Fruit fly (Drosophila melanogaster) whole organism, embryonic: Measurements from ENCODE around the gene Tusp.

Experiments used
- CG11085 ChIP-seq: fragments of 200-800 bp; sonication (Bioruptor generic); IDR thresholded peaks from 2 replicates; pipeline ENCODE4 v1.3.6; 2022; ENCODE audit warnings: missing biosample characterization, missing genetic modification characterization
- CG11247 ChIP-seq: fragments of 200-800 bp; sonication (Bioruptor generic); IDR thresholded peaks from 2 replicates; pipeline ENCODE4 v1.3.6; 2022; ENCODE audit warnings: missing biosample characterization, missing genetic modification characterization
- CG12659 ChIP-seq: fragments of 200-800 bp; sonication (Bioruptor generic); optimal IDR thresholded peaks from 3 replicates; lab custom pipeline; 2017; ENCODE audit warnings: mild to moderate bottlenecking, missing biosample characterization, missing genetic modification reagents, missing genetic modification characterization
- CG15011 ChIP-seq: fragments of 200-800 bp; sonication (Bioruptor generic); optimal IDR thresholded peaks from 3 replicates; lab custom pipeline; 2018; ENCODE audit warnings: missing biosample characterization, mild to moderate bottlenecking, missing genetic modification characterization
- CG17612 ChIP-seq: fragments of 200-800 bp; sonication (Bioruptor generic); IDR thresholded peaks from 2 replicates; pipeline ENCODE4 v1.3.6; 2022; ENCODE audit warnings: missing biosample characterization, missing genetic modification characterization
- CG1792 ChIP-seq: fragments of 200-800 bp; sonication (Bioruptor generic); optimal IDR thresholded peaks from 2 replicates; lab custom pipeline; 2016; ENCODE audit warnings: missing biosample characterization, missing genetic modification characterization
- CG18262 ChIP-seq: fragments of 200-800 bp; optimal IDR thresholded peaks from 3 replicates; lab custom pipeline; 2019; ENCODE audit warnings: missing biosample characterization, mild to moderate bottlenecking, missing genetic modification characterization, moderate library complexity
- CG2116 ChIP-seq: fragments of 200-800 bp; sonication (Bioruptor generic); optimal IDR thresholded peaks from 3 replicates; lab custom pipeline; 2018; ENCODE audit warnings: missing biosample characterization, mild to moderate bottlenecking, missing genetic modification characterization
- CG2199 ChIP-seq: fragments of 200-800 bp; sonication (Bioruptor generic); IDR thresholded peaks from 3 replicates; pipeline ENCODE4 v1.3.6; 2022; ENCODE audit warnings: missing biosample characterization, missing genetic modification characterization
- CG3065 ChIP-seq: fragments of 200-800 bp; sonication (Bioruptor generic); optimal IDR thresholded peaks from 2 replicates; lab custom pipeline; 2016; ENCODE audit warnings: missing biosample characterization, missing genetic modification characterization
- CG31365 ChIP-seq: fragments of 200-800 bp; sonication (Bioruptor generic); optimal IDR thresholded peaks from 2 replicates; lab custom pipeline; 2018; ENCODE audit warnings: missing biosample characterization, mild to moderate bottlenecking, missing genetic modification characterization
- CG34422 ChIP-seq: fragments of 200-800 bp; sonication (Bioruptor generic); IDR thresholded peaks from 3 replicates; pipeline ENCODE4 v1.3.6; 2022; ENCODE audit warnings: missing biosample characterization, missing genetic modification characterization
- CG6175 ChIP-seq: fragments of 200-800 bp; sonication (Bioruptor generic); IDR thresholded peaks from 3 replicates; pipeline ENCODE4 v1.3.6; 2022; ENCODE audit warnings: missing biosample characterization, missing genetic modification characterization
- CG6854 ChIP-seq: fragments of 200-800 bp; sonication (Bioruptor generic); optimal IDR thresholded peaks from 3 replicates; lab custom pipeline; 2017; ENCODE audit warnings: missing biosample characterization, mild to moderate bottlenecking, missing genetic modification characterization
- CG8290 ChIP-seq, 3 experiments: fragments of 200-800 bp; sonication (Bioruptor generic); optimal IDR thresholded peaks; 2 replicates each; lab custom pipeline; 2016 to 2019; ENCODE audit warnings: missing biosample characterization in 3 of 3, missing genetic modification characterization in 3 of 3, mild to moderate bottlenecking in 2 of 3, moderate library complexity in 1 of 3
- CG8478 ChIP-seq: fragments of >200 bp; optimal IDR thresholded peaks from 2 replicates; lab custom pipeline; 2018
- CG9932 ChIP-seq: fragments of 200-800 bp; sonication (Bioruptor generic); IDR thresholded peaks from 2 replicates; pipeline ENCODE4 v1.3.6; 2022; ENCODE audit warnings: missing biosample characterization, missing genetic modification characterization
- CTCF ChIP-seq: fragments of 200-800 bp; sonication (Bioruptor generic); optimal IDR thresholded peaks from 2 replicates; lab custom pipeline; 2017; ENCODE audit warnings: missing biosample characterization, mild to moderate bottlenecking, missing genetic modification characterization, moderate library complexity
- Dbx ChIP-seq: fragments of 200-800 bp; sonication (Bioruptor generic); IDR thresholded peaks from 3 replicates; pipeline ENCODE4 v1.3.6; 2022; ENCODE audit warnings: missing biosample characterization, missing genetic modification characterization
- Dek ChIP-seq: fragments of 200-800 bp; sonication (Bioruptor generic); optimal IDR thresholded peaks from 3 replicates; lab custom pipeline; 2019; ENCODE audit warnings: missing biosample characterization, mild to moderate bottlenecking, missing genetic modification characterization, moderate library complexity
- Dfd ChIP-seq, 2 experiments: fragments of >200 bp; optimal IDR thresholded peaks; 2 replicates each; lab custom pipeline; 2017; ENCODE audit warnings: missing biosample characterization in 2 of 2, missing genetic modification characterization in 2 of 2
- Dp ChIP-seq: fragments of 200-800 bp; sonication (Bioruptor generic); optimal IDR thresholded peaks from 2 replicates; lab custom pipeline; 2018; ENCODE audit warnings: missing biosample characterization, mild to moderate bottlenecking, missing genetic modification characterization, moderate library complexity
- Ets65A ChIP-seq: fragments of 200-800 bp; sonication (Bioruptor generic); peaks from one replicate; lab custom pipeline; 2016; ENCODE audit warnings: missing biosample characterization, missing genetic modification characterization
- H2.0 ChIP-seq: fragments of 200-800 bp; sonication (Bioruptor generic); IDR thresholded peaks from 2 replicates; pipeline ENCODE4 v1.3.6; 2022; ENCODE audit warnings: missing biosample characterization, missing genetic modification characterization
- Hr39 ChIP-seq: fragments of >200 bp; optimal IDR thresholded peaks from 2 replicates; lab custom pipeline; 2017
- Jarid2 ChIP-seq: fragments of 200-800 bp; sonication (Bioruptor generic); optimal IDR thresholded peaks from 3 replicates; lab custom pipeline; 2017; ENCODE audit warnings: mild to moderate bottlenecking, missing biosample characterization, missing genetic modification reagents, missing genetic modification characterization
- Lhr ChIP-seq: fragments of 200-800 bp; sonication (Bioruptor generic); optimal IDR thresholded peaks from 3 replicates; lab custom pipeline; 2017; ENCODE audit warnings: mild to moderate bottlenecking, missing biosample characterization, missing genetic modification reagents, missing genetic modification characterization
- MESR4 ChIP-seq: fragments of 200-800 bp; sonication (Bioruptor generic); optimal IDR thresholded peaks from 2 replicates; lab custom pipeline; 2018; ENCODE audit warnings: missing biosample characterization, mild to moderate bottlenecking, missing genetic modification characterization, moderate library complexity
- Myb ChIP-seq: fragments of 200-800 bp; sonication (Bioruptor generic); optimal IDR thresholded peaks from 2 replicates; lab custom pipeline; 2016; ENCODE audit warnings: missing biosample characterization, missing genetic modification characterization
- Opbp ChIP-seq: fragments of 200-800 bp; sonication (Bioruptor generic); IDR thresholded peaks from 3 replicates; pipeline ENCODE4 v1.3.6; 2022; ENCODE audit warnings: missing biosample characterization, missing genetic modification characterization; ENCODE audit not compliant: partially characterized antibody
- Side ChIP-seq: fragments of 200-800 bp; sonication (Bioruptor generic); optimal IDR thresholded peaks from 2 replicates; lab custom pipeline; 2016; ENCODE audit warnings: missing biosample characterization, missing genetic modification characterization
- cg ChIP-seq: fragments of 200-800 bp; sonication (Bioruptor generic); optimal IDR thresholded peaks from 3 replicates; lab custom pipeline; 2019; ENCODE audit warnings: missing biosample characterization, mild to moderate bottlenecking, missing genetic modification characterization, moderate library complexity
- crol ChIP-seq: fragments of 200-800 bp; sonication (Bioruptor generic); IDR thresholded peaks from 2 replicates; pipeline ENCODE4 v1.3.6; 2022; ENCODE audit warnings: missing biosample characterization, missing genetic modification characterization
- cwo ChIP-seq: fragments of 200-800 bp; sonication (Bioruptor generic); optimal IDR thresholded peaks from 3 replicates; lab custom pipeline; 2017; ENCODE audit warnings: missing biosample characterization, missing genetic modification characterization, mild to moderate bottlenecking, moderate library complexity, missing genetic modification reagents
- emc ChIP-seq: fragments of 200-800 bp; sonication (Bioruptor generic); optimal IDR thresholded peaks from 2 replicates; lab custom pipeline; 2016; ENCODE audit warnings: missing biosample characterization, missing genetic modification characterization
- grau ChIP-seq: fragments of 200-800 bp; optimal IDR thresholded peaks from 3 replicates; lab custom pipeline; 2019; ENCODE audit warnings: missing biosample characterization, mild to moderate bottlenecking, missing genetic modification characterization, moderate library complexity
- hb ChIP-seq: fragments of 200-800 bp; sonication (Bioruptor generic); IDR thresholded peaks from 3 replicates; pipeline ENCODE4 v1.3.6; 2022; ENCODE audit warnings: missing biosample characterization, missing genetic modification characterization; ENCODE audit not compliant: partially characterized antibody
- jing ChIP-seq: fragments of 200-800 bp; sonication (Bioruptor generic); optimal IDR thresholded peaks from 2 replicates; lab custom pipeline; 2018; ENCODE audit warnings: missing biosample characterization, mild to moderate bottlenecking, missing genetic modification characterization
- jumu ChIP-seq: fragments of 200-800 bp; sonication (Bioruptor generic); optimal IDR thresholded peaks from 3 replicates; lab custom pipeline; 2016; ENCODE audit warnings: missing biosample characterization, missing genetic modification characterization
- kah ChIP-seq: fragments of 200-800 bp; sonication (Bioruptor generic); optimal IDR thresholded peaks from 2 replicates; lab custom pipeline; 2018; ENCODE audit warnings: missing biosample characterization, mild to moderate bottlenecking, missing genetic modification characterization
- knrl ChIP-seq: fragments of 200-800 bp; sonication (Bioruptor generic); IDR thresholded peaks from 3 replicates; pipeline ENCODE4 v1.3.6; 2022; ENCODE audit warnings: missing biosample characterization, missing genetic modification characterization; ENCODE audit not compliant: partially characterized antibody
- pita ChIP-seq: fragments of 200-800 bp; sonication (Bioruptor generic); optimal IDR thresholded peaks from 2 replicates; lab custom pipeline; 2017; ENCODE audit warnings: missing biosample characterization, mild to moderate bottlenecking, missing genetic modification characterization
- sens-2 ChIP-seq: fragments of 200-800 bp; sonication (Bioruptor generic); IDR thresholded peaks from 2 replicates; pipeline ENCODE4 v1.3.6; 2022; ENCODE audit warnings: missing biosample characterization, missing genetic modification characterization
- stwl ChIP-seq: fragments of 200-800 bp; sonication (Bioruptor generic); optimal IDR thresholded peaks from 3 replicates; lab custom pipeline; 2018; ENCODE audit warnings: missing biosample characterization, mild to moderate bottlenecking, missing genetic modification characterization, moderate library complexity

The Tusp gene

DNA sequence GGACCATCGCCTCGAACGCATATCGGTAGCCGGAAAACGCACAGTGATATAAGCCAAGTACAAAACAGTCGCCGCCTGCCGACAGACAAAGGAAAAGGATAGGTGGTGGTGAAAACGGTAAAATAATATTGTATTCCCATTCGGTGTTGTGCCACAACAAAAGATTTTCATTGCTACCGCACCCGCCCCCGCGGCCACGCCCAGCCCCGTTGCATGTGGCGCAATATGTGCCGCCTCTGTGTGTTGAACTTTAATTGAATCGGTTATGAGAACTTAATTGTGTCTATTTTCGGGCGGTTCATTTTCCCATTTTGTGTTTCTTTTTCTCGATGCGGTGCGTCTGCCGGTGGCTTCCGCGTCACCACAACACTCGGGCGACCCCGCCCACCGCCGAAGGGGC, 29.0 kb downstream of the Tusp start:
- TF ChIP-seq crol (GFP tag; lab: Robert Waterston, UW) (peak; percentile 71), MESR4 (GFP tag; lab: Kevin White, UChicago) (peak; percentile 9), CG6175 (0 out of 3 replicates have a peak, but pooled peaks have one; percentile 11), CG18262 (tag; lab: Kevin White, UChicago) (no peak), CG3065 (peak; percentile 39), sens-2 (GFP tag; lab: Robert Waterston, UW) (no peak), CG34422 (GFP tag; lab: Robert Waterston, UW) (peak; percentile 11; the same call in 1 of the 3 replicates), CG9932 (GFP tag; lab: Robert Waterston, UW) (no peak), cg (GFP tag; lab: Kevin White, UChicago) (peak; percentile 28)

DNA sequence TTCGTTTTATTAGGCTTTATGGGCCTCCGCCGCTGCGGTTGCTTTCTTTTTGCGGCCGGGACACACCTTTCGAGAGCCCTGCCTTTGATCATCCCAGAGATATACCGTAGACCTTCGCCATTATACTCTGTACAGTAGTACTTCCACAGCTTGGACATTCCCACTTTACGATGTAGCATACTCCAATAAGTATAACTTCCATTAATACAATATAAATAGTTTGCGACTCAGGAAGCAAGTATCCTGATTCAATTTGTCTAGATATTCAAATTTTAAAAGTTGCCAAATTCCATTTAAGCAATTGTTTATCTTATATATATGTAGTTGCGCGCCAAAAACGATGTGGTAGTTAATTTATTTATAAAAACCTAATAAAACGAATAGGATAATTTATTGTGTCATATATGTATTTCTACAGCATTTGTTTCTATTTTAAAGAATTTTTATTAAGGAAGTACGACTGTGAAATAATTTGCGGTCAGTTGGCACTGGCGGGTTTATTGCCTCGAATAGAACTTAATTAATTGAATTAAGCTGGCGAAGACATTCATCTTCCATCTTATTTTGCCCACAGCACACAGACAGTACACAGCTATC, 29.7 kb downstream of the Tusp start:
- TF ChIP-seq CG11247 (GFP tag; lab: Robert Waterston, UW), result no peak
- TF ChIP-seq jumu (GFP tag; lab: Kevin White, UChicago), result no peak
- TF ChIP-seq Side, result no peak
- TF ChIP-seq H2.0 (GFP tag; lab: Robert Waterston, UW), result 0 out of 2 replicates have a peak, but pooled peaks have one; percentile 3
- peak; percentile 51 for TF ChIP-seq grau
- TF ChIP-seq CG2116, result no peak

DNA sequence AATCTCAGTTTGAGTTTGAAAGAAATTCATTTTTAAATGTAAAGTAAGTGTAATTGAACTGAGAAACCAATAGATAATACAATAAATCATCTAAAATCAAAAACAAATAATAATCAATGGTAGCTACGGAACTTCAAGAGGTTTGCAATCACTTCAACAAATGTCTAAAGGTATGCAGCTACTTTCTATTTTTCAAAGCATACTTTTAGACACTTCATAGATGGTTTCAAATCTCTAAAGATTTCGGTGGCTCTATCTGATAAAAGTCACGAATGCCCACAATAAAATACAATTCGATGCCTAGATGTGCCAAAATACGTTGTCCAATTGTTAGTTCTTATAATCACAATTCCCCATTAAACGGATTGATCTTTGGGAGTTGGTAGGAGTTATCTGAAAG, 35.4 kb downstream of the Tusp start:
- TF ChIP-seq CG8290 (GFP tag; optimal IDR thresholded peaks at IDR 0.05; lab: Kevin White, UChicago), result peak; percentile 76
- peak in 1 of 2 experiments; percentile 87 for TF ChIP-seq CG8290 (tag; optimal IDR thresholded peaks at IDR 0.05; lab: Kevin White, UChicago)
- TF ChIP-seq emc (GFP tag; lab: Kevin White, UChicago), result no peak
- no peak for TF ChIP-seq CG18262 (tag; lab: Kevin White, UChicago)
- no peak for TF ChIP-seq hb (GFP tag; lab: Robert Waterston, UW)
- peak; percentile 89 for TF ChIP-seq CG17612 (GFP tag; lab: Robert Waterston, UW)
- peak; percentile 19 for TF ChIP-seq Ets65A (GFP tag; lab: Kevin White, UChicago)
- no peak for TF ChIP-seq CG15011 (GFP tag; lab: Kevin White, UChicago)

DNA sequence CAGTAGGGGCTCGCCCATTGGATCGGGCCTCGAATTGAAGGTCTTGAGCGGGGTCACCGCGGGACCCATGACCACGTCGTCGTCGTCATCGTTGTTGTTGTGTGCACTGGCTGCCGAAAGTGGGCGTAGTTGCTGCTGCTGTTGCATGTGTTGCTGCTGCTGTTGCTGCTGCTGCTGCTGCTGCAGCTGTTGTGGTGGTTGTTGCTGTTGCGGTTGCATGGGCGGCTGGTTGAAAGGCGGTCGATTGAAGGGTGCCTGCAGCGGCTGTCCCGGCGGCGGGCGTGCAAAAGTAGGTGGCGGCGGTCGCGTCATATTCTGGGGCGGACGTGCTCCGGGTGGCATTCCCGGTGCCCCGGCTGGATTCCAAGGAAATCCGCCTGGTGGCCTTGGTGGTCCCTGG, 40.1 kb downstream of the Tusp start:
- TF ChIP-seq cwo (GFP tag; lab: Kevin White, UChicago) (no peak), knrl (GFP tag; lab: Robert Waterston, UW) (no peak), Hr39 (lab: Kevin White, UChicago) (peak; percentile 15), Dfd (GFP tag; optimal IDR thresholded peaks at IDR 0.05; lab: Kevin White, UChicago) (peak in 1 of 2 experiments; percentile 80), CG1792 (GFP tag; lab: Kevin White, UChicago) (no peak), Dbx (no peak), CG6854 (GFP tag; lab: Kevin White, UChicago) (no peak)

DNA sequence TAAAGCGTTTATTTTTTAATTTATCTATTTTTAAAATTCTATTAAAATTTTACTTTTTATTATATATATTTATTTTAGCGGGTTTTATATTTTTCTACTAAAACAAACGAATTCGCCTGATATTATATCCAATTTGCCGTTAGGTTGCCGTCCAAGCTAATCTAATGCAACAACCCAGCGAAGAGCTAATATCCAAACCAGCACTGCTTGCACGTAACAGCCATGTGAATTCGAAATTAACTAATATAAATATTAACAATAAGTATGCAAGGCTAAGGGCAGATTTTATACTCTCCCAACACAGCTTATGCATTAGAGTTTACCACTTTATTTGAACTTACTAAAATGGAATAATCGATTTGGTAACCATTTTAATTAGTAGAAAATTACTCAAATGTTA, 44.0 kb downstream of the Tusp start:
- no peak for TF ChIP-seq Jarid2
- peak; percentile 29; the same call in 1 of the 3 replicates for TF ChIP-seq CG2199
- TF ChIP-seq Opbp (GFP tag; lab: Robert Waterston, UW), result peak; percentile 32; the same call in 1 of the 3 replicates
- peak; percentile 28 for TF ChIP-seq stwl
- peak; percentile 95 for TF ChIP-seq CG31365 (tag; lab: Kevin White, UChicago)
- TF ChIP-seq Myb (GFP tag; lab: Kevin White, UChicago), result peak; percentile 92
- no peak for TF ChIP-seq CG11085 (GFP tag; lab: Robert Waterston, UW)
- peak; percentile 59 for TF ChIP-seq CG8478
- no peak for TF ChIP-seq kah (GFP tag; lab: Kevin White, UChicago)
- TF ChIP-seq grau, result no peak
- TF ChIP-seq pita (GFP tag; lab: Kevin White, UChicago), result peak; percentile 75
- peak; percentile 16 for TF ChIP-seq Dp
- peak; percentile 68 for TF ChIP-seq Ets65A (GFP tag; lab: Kevin White, UChicago)
- peak; percentile 7 for TF ChIP-seq CG12659 (GFP tag; lab: Kevin White, UChicago)
- no peak for TF ChIP-seq CG8290 (GFP tag; optimal IDR thresholded peaks at IDR 0.05; lab: Kevin White, UChicago)
- TF ChIP-seq CG8290 (tag; optimal IDR thresholded peaks at IDR 0.05; lab: Kevin White, UChicago), result peak in 1 of 2 experiments; percentile 67
- peak; percentile 63 for TF ChIP-seq CTCF (GFP tag; lab: Kevin White, UChicago)
- TF ChIP-seq jing (GFP tag; lab: Kevin White, UChicago), result no peak
- TF ChIP-seq Dek (tag; lab: Kevin White, UChicago), result peak; percentile 22
- peak; percentile 32 for TF ChIP-seq Lhr (GFP tag; lab: Kevin White, UChicago)
